Fruit fly (Drosophila melanogaster) whole organism, prepupa: ENCODE measurements around the gene PolG1.

Experiments used
- CG11294 ChIP-seq: fragments of 200-800 bp; sonication (Bioruptor generic); IDR thresholded peaks from 2 replicates; pipeline ENCODE4 v1.3.6; 2022; ENCODE audit warnings: missing biosample characterization, missing genetic modification characterization
- CG1621 ChIP-seq: fragments of 200-800 bp; sonication (Bioruptor generic); optimal IDR thresholded peaks from 3 replicates; lab custom pipeline; 2018; ENCODE audit warnings: missing biosample characterization, mild to moderate bottlenecking, missing genetic modification characterization
- CG34406 ChIP-seq: fragments of 200-800 bp; sonication (Bioruptor generic); optimal IDR thresholded peaks from 3 replicates; lab custom pipeline; 2016; ENCODE audit warnings: missing biosample characterization, missing genetic modification characterization
- CG6854 ChIP-seq: fragments of 200-800 bp; sonication (Bioruptor generic); optimal IDR thresholded peaks from 2 replicates; lab custom pipeline; 2017; ENCODE audit warnings: missing biosample characterization, mild to moderate bottlenecking, missing genetic modification characterization
- Eip75B ChIP-seq: fragments of 200-800 bp; sonication (Bioruptor generic); optimal IDR thresholded peaks from 3 replicates; lab custom pipeline; 2016; ENCODE audit warnings: missing biosample characterization, missing genetic modification characterization
- Eip78C ChIP-seq: fragments of 200-800 bp; sonication (Bioruptor generic); peaks from one replicate; lab custom pipeline; 2016; ENCODE audit warnings: missing biosample characterization, missing genetic modification characterization
- Ets21C ChIP-seq: fragments of 200-800 bp; sonication (Bioruptor generic); optimal IDR thresholded peaks from 3 replicates; lab custom pipeline; 2016; ENCODE audit warnings: missing biosample characterization, missing genetic modification characterization
- cyc ChIP-seq: fragments of 200-800 bp; sonication (Bioruptor generic); optimal IDR thresholded peaks from 3 replicates; lab custom pipeline; 2016; ENCODE audit warnings: missing biosample characterization, missing genetic modification characterization
- dac ChIP-seq: fragments of 200-800 bp; sonication (Bioruptor generic); optimal IDR thresholded peaks from 2 replicates; lab custom pipeline; 2017; ENCODE audit warnings: missing biosample characterization, mild to moderate bottlenecking, missing genetic modification characterization
- dsx ChIP-seq: fragments of 200-800 bp; optimal IDR thresholded peaks from 3 replicates; lab custom pipeline; 2019; ENCODE audit warnings: missing biosample characterization, mild to moderate bottlenecking, missing genetic modification characterization, moderate library complexity; ENCODE audit not compliant: poor library complexity, severe bottlenecking

DNA sequence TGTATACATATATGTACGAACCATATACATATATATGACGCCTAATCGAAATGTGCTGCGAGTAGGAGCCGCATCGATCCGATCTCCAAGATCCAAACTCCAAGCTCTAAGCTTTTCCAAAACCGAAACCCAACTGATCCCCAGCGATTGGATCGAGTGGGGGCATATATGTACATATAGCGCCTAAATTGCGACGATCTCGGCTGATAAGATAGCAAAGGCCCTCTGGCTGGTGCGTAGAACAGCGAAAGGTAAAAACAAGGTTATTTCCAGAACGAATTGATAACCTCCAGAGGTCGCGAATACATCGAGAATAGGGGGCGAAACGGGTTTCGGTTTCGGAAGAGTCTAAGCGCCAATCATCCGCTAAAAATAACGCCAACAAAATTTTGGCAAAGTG lies 48.4 kb downstream of the PolG1 start:
- TF ChIP-seq Ets21C (GFP tag; lab: Kevin White, UChicago) = no peak
- TF ChIP-seq dac (GFP tag; lab: Kevin White, UChicago) = no peak
- no peak for TF ChIP-seq CG6854 (GFP tag; lab: Kevin White, UChicago)
- TF ChIP-seq CG34406 (GFP tag; lab: Kevin White, UChicago) = no peak
- TF ChIP-seq dsx (GFP tag; lab: Kevin White, UChicago) = no peak
- no peak for TF ChIP-seq Eip75B (GFP tag; lab: Kevin White, UChicago)
- no peak for TF ChIP-seq CG11294 (GFP tag; lab: Robert Waterston, UW)
- no peak for TF ChIP-seq cyc
- no peak for TF ChIP-seq CG1621 (tag; lab: Kevin White, UChicago)
- no peak for TF ChIP-seq Eip78C (GFP tag; lab: Kevin White, UChicago)
